Fruit fly (Drosophila melanogaster): Measurements from ENCODE around the gene MED28.

DNA sequence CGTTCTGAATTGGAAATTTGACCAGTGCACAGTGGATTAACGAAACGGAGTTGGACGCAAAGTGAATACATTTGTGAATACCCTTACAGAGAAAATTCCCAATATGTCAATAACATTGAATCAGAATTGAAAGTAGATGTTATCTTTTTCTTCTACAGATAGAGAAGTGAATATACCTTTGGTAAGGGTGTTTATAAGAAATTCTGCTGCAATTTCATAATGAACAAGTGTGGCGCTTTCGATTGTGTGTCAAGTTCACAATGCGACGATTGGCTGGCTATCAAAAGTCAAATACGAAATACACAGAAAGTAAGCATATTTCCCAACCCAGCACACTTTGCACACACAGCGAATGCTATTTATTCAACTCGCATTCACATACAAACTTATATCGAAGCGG, 28.5 kb upstream of the MED28 start:
- TF ChIP-seq h (GFP tag; optimal IDR thresholded peaks at IDR 0.05) (peak; percentile 13), dmrt93B (GFP tag; optimal IDR thresholded peaks at IDR 0.05) (no peak), rgr (GFP tag; optimal IDR thresholded peaks at IDR 0.05) (no peak), Abd-B (GFP tag; optimal IDR thresholded peaks at IDR 0.05) (no peak), dsf (GFP tag; optimal IDR thresholded peaks at IDR 0.05; ENCODE audit: borderline replicate concordance) (no peak), psq (GFP tag; optimal IDR thresholded peaks at IDR 0.05) (peak; percentile 13), Sp1 (GFP tag; optimal IDR thresholded peaks at IDR 0.05) (no peak), sage (GFP tag; optimal IDR thresholded peaks at IDR 0.05) (no peak), foxo (GFP tag; optimal IDR thresholded peaks at IDR 0.05) (no peak), usp (GFP tag; optimal IDR thresholded peaks at IDR 0.05) (no peak), Dfd (GFP tag; optimal IDR thresholded peaks at IDR 0.05) (no peak), Hnf4 (GFP tag; optimal IDR thresholded peaks at IDR 0.05) (no peak)
